Fruit fly (Drosophila melanogaster) whole organism, embryonic: ENCODE data around the gene CG31832.

Source experiments
- CG12299 ChIP-seq: fragments of 200-800 bp; sonication (Bioruptor generic); optimal IDR thresholded peaks from 2 replicates; lab custom pipeline; 2018; ENCODE audit warnings: missing biosample characterization, mild to moderate bottlenecking, missing genetic modification characterization
- CG9876 ChIP-seq: fragments of 200-800 bp; sonication (Bioruptor generic); optimal IDR thresholded peaks from 2 replicates; lab custom pipeline; 2016; ENCODE audit warnings: missing biosample characterization, missing genetic modification characterization
- CG9932 ChIP-seq: fragments of 200-800 bp; sonication (Bioruptor generic); IDR thresholded peaks from 2 replicates; pipeline ENCODE4 v1.3.6; 2022; ENCODE audit warnings: missing biosample characterization, missing genetic modification characterization
- luna ChIP-seq: fragments of 200-800 bp; sonication (Bioruptor generic); optimal IDR thresholded peaks from 2 replicates; lab custom pipeline; 2016; ENCODE audit warnings: missing biosample characterization, missing genetic modification characterization
- pho ChIP-seq: fragments of 200-800 bp; sonication (Bioruptor generic); optimal IDR thresholded peaks from 2 replicates; lab custom pipeline; 2016; ENCODE audit warnings: missing biosample characterization, missing genetic modification characterization

- TF ChIP-seq CG9932 (GFP tag; lab: Robert Waterston, UW) (no peak), CG9876 (GFP tag; lab: Kevin White, UChicago) (no peak), pho (no peak), luna (GFP tag; lab: Kevin White, UChicago) (no peak), CG12299 (no peak)
Measured at dm6 chr2L:15011779-15012178, 19.8 kb downstream of the CG31832 start.
